Fruit fly (Drosophila melanogaster) whole organism, prepupa: ENCODE results near the gene CheA84a.

Experiments used
- Blimp-1 ChIP-seq: fragments of 200-800 bp; sonication (Bioruptor generic); optimal IDR thresholded peaks from 3 replicates; lab custom pipeline; 2017; ENCODE audit warnings: missing biosample characterization, missing genetic modification characterization, mild to moderate bottlenecking, moderate library complexity, missing genetic modification reagents
- CG11902 ChIP-seq: fragments of 200-800 bp; sonication (Bioruptor generic); optimal IDR thresholded peaks from 3 replicates; lab custom pipeline; 2016; ENCODE audit warnings: missing biosample characterization, missing genetic modification characterization
- CG15336 ChIP-seq: fragments of 200-800 bp; sonication (Bioruptor generic); IDR thresholded peaks from 2 replicates; pipeline ENCODE4 v1.3.6; 2022; ENCODE audit warnings: missing biosample characterization, missing genetic modification characterization
- CG1621 ChIP-seq: fragments of 200-800 bp; sonication (Bioruptor generic); optimal IDR thresholded peaks from 3 replicates; lab custom pipeline; 2018; ENCODE audit warnings: missing biosample characterization, mild to moderate bottlenecking, missing genetic modification characterization
- CG16779 ChIP-seq: fragments of 200-800 bp; sonication (Bioruptor generic); optimal IDR thresholded peaks from 3 replicates; lab custom pipeline; 2017; ENCODE audit warnings: missing biosample characterization, mild to moderate bottlenecking, missing genetic modification characterization
- CG3919 ChIP-seq: fragments of 200-800 bp; sonication (Bioruptor generic); optimal IDR thresholded peaks from 3 replicates; lab custom pipeline; 2016; ENCODE audit warnings: missing biosample characterization, missing genetic modification characterization
- CG4318 ChIP-seq: fragments of 200-800 bp; sonication (Bioruptor generic); optimal IDR thresholded peaks from 3 replicates; lab custom pipeline; 2017; ENCODE audit warnings: missing biosample characterization, mild to moderate bottlenecking, missing genetic modification characterization
- CG6163 ChIP-seq: fragments of 200-800 bp; sonication (Bioruptor generic); IDR thresholded peaks from 3 replicates; pipeline ENCODE4 v1.3.6; 2022; ENCODE audit warnings: missing biosample characterization, missing genetic modification characterization
- CG6276 ChIP-seq: fragments of 200-800 bp; sonication (Bioruptor generic); optimal IDR thresholded peaks from 2 replicates; lab custom pipeline; 2017; ENCODE audit warnings: missing biosample characterization, mild to moderate bottlenecking, missing genetic modification characterization
- CG6808 ChIP-seq: fragments of 200-800 bp; sonication (Bioruptor generic); optimal IDR thresholded peaks from 3 replicates; lab custom pipeline; 2017; ENCODE audit warnings: missing biosample characterization, missing genetic modification characterization, mild to moderate bottlenecking, moderate library complexity, missing genetic modification reagents
- CG7368 ChIP-seq: fragments of 200-800 bp; sonication (Bioruptor generic); optimal IDR thresholded peaks from 3 replicates; lab custom pipeline; 2016; ENCODE audit warnings: missing biosample characterization, missing genetic modification characterization
- CG8119 ChIP-seq: fragments of 200-800 bp; sonication (Bioruptor generic); IDR thresholded peaks from 3 replicates; pipeline ENCODE4 v1.3.6; 2022; ENCODE audit warnings: missing biosample characterization, missing genetic modification characterization
- Eip75B ChIP-seq: fragments of 200-800 bp; sonication (Bioruptor generic); optimal IDR thresholded peaks from 3 replicates; lab custom pipeline; 2016; ENCODE audit warnings: missing biosample characterization, missing genetic modification characterization
- Eip78C ChIP-seq: fragments of 200-800 bp; sonication (Bioruptor generic); peaks from one replicate; lab custom pipeline; 2016; ENCODE audit warnings: missing biosample characterization, missing genetic modification characterization
- Ets21C ChIP-seq: fragments of 200-800 bp; sonication (Bioruptor generic); optimal IDR thresholded peaks from 3 replicates; lab custom pipeline; 2016; ENCODE audit warnings: missing biosample characterization, missing genetic modification characterization
- Gug ChIP-seq: fragments of 200-800 bp; sonication (Bioruptor generic); IDR thresholded peaks from 2 replicates; pipeline ENCODE4 v1.3.6; 2022; ENCODE audit warnings: missing biosample characterization, missing genetic modification characterization
- Hr39 ChIP-seq: fragments of 200-800 bp; sonication (Bioruptor generic); optimal IDR thresholded peaks from 2 replicates; lab custom pipeline; 2016; ENCODE audit warnings: missing biosample characterization, missing genetic modification characterization
- Lpt ChIP-seq: fragments of 200-800 bp; sonication (Bioruptor generic); optimal IDR thresholded peaks from 3 replicates; lab custom pipeline; 2016; ENCODE audit warnings: missing biosample characterization, missing genetic modification characterization
- Met ChIP-seq: fragments of 200-800 bp; sonication (Bioruptor generic); optimal IDR thresholded peaks from 3 replicates; lab custom pipeline; 2016; ENCODE audit warnings: missing biosample characterization, missing genetic modification characterization
- OdsH ChIP-seq: fragments of 200-800 bp; sonication (Bioruptor generic); optimal IDR thresholded peaks from 3 replicates; lab custom pipeline; 2016; ENCODE audit warnings: missing biosample characterization, missing genetic modification characterization
- Sox14 ChIP-seq: fragments of 200-800 bp; sonication (Bioruptor generic); optimal IDR thresholded peaks from 3 replicates; lab custom pipeline; 2016; ENCODE audit warnings: missing biosample characterization, missing genetic modification characterization
- acj6 ChIP-seq: fragments of 200-800 bp; sonication (Bioruptor generic); optimal IDR thresholded peaks from 3 replicates; lab custom pipeline; 2016; ENCODE audit warnings: missing biosample characterization, missing genetic modification characterization
- cyc ChIP-seq: fragments of 200-800 bp; sonication (Bioruptor generic); optimal IDR thresholded peaks from 3 replicates; lab custom pipeline; 2016; ENCODE audit warnings: missing biosample characterization, missing genetic modification characterization
- dsx ChIP-seq: fragments of 200-800 bp; optimal IDR thresholded peaks from 3 replicates; lab custom pipeline; 2019; ENCODE audit warnings: missing biosample characterization, mild to moderate bottlenecking, missing genetic modification characterization, moderate library complexity; ENCODE audit not compliant: poor library complexity, severe bottlenecking
- eg ChIP-seq: fragments of 200-800 bp; sonication (Bioruptor generic); IDR thresholded peaks from 3 replicates; pipeline ENCODE4 v1.3.6; 2022; ENCODE audit warnings: missing biosample characterization, missing genetic modification characterization
- esn ChIP-seq: fragments of 200-800 bp; sonication (Bioruptor generic); optimal IDR thresholded peaks from 2 replicates; lab custom pipeline; 2016; ENCODE audit warnings: missing biosample characterization, mild to moderate bottlenecking, missing genetic modification characterization, moderate library complexity
- fd59A ChIP-seq: fragments of 200-800 bp; sonication (Bioruptor generic); optimal IDR thresholded peaks from 2 replicates; lab custom pipeline; 2017; ENCODE audit warnings: missing biosample characterization, mild to moderate bottlenecking, missing genetic modification characterization, missing genetic modification reagents
- fd85E ChIP-seq: fragments of 200-800 bp; sonication (Bioruptor generic); optimal IDR thresholded peaks from 3 replicates; lab custom pipeline; 2016; ENCODE audit warnings: missing biosample characterization, missing genetic modification characterization
- lz ChIP-seq: fragments of 200-800 bp; sonication (Bioruptor generic); optimal IDR thresholded peaks from 3 replicates; lab custom pipeline; 2016; ENCODE audit warnings: missing biosample characterization, missing genetic modification characterization
- pdm3 ChIP-seq: fragments of 200-800 bp; sonication (Bioruptor generic); optimal IDR thresholded peaks from 3 replicates; lab custom pipeline; 2016; ENCODE audit warnings: missing biosample characterization, missing genetic modification characterization
- salr ChIP-seq, 2 experiments: fragments of 200-800 bp; sonication (Bioruptor generic); optimal IDR thresholded peaks; 3 replicates each; lab custom pipeline; 2016 to 2018; ENCODE audit warnings: missing biosample characterization in 2 of 2, missing genetic modification characterization in 2 of 2, mild to moderate bottlenecking in 1 of 2
- spab ChIP-seq: fragments of 200-800 bp; sonication (Bioruptor generic); optimal IDR thresholded peaks from 2 replicates; lab custom pipeline; 2017; ENCODE audit warnings: missing biosample characterization, mild to moderate bottlenecking, missing genetic modification characterization, missing genetic modification reagents
- svp ChIP-seq: fragments of 200-800 bp; sonication (Bioruptor generic); peaks from one replicate; lab custom pipeline; 2016; ENCODE audit warnings: missing biosample characterization, missing genetic modification characterization
- vri ChIP-seq: fragments of 200-800 bp; sonication (Bioruptor generic); optimal IDR thresholded peaks from 3 replicates; lab custom pipeline; 2016; ENCODE audit warnings: missing biosample characterization, mild to moderate bottlenecking, missing genetic modification characterization

The CheA84a gene

dm6 chr3R:8204730-8205129 is at the start of gene CheA84a:
Gene CheA84a, minus strand, starts transcription at chr3R:8204830.
- TF ChIP-seq salr (GFP tag; optimal IDR thresholded peaks at IDR 0.05; lab: Kevin White, UChicago): no peak
- no peak for TF ChIP-seq Ets21C (GFP tag; lab: Kevin White, UChicago)
- TF ChIP-seq acj6 (GFP tag; lab: Kevin White, UChicago): no peak
- no peak for TF ChIP-seq pdm3 (GFP tag; lab: Kevin White, UChicago)
- no peak for TF ChIP-seq lz (GFP tag; lab: Kevin White, UChicago)
- TF ChIP-seq OdsH (GFP tag; lab: Kevin White, UChicago): no peak
- no peak for TF ChIP-seq Sox14 (GFP tag; lab: Kevin White, UChicago)
- no peak for TF ChIP-seq CG11902 (GFP tag; lab: Kevin White, UChicago)
- no peak for TF ChIP-seq Blimp-1 (GFP tag; lab: Kevin White, UChicago)
- TF ChIP-seq spab: no peak
- TF ChIP-seq eg (GFP tag; lab: Robert Waterston, UW): no peak
- no peak for TF ChIP-seq CG16779
- TF ChIP-seq cyc (GFP tag; lab: Kevin White, UChicago): no peak
- TF ChIP-seq vri (GFP tag; lab: Kevin White, UChicago): no peak
- no peak for TF ChIP-seq Lpt (GFP tag; lab: Kevin White, UChicago)
- TF ChIP-seq fd85E (GFP tag; lab: Kevin White, UChicago): no peak

- TF ChIP-seq Lpt (GFP tag; lab: Kevin White, UChicago): no peak
- no peak for TF ChIP-seq CG7368 (GFP tag; lab: Kevin White, UChicago)
- no peak for TF ChIP-seq spab
- no peak for TF ChIP-seq Hr39 (GFP tag; lab: Kevin White, UChicago)
- TF ChIP-seq fd59A: no peak
- no peak for TF ChIP-seq svp (GFP tag; lab: Kevin White, UChicago)
- no peak for TF ChIP-seq dsx (GFP tag; lab: Kevin White, UChicago)
Observed at dm6 chr3R:8254347-8254746, 49.7 kb upstream of the CheA84a start.

dm6 chr3R:8251532-8251931 is 46.9 kb upstream of the CheA84a start:
- TF ChIP-seq spab: no peak
- peak; percentile 37 for TF ChIP-seq Eip78C (GFP tag; lab: Kevin White, UChicago)
- TF ChIP-seq Blimp-1 (GFP tag; lab: Kevin White, UChicago): peak; percentile 91
- TF ChIP-seq Gug (GFP tag; lab: Robert Waterston, UW): no peak
- TF ChIP-seq esn (GFP tag; lab: Kevin White, UChicago): no peak
- TF ChIP-seq fd59A: no peak
- no peak for TF ChIP-seq CG15336
- TF ChIP-seq CG6163 (GFP tag; lab: Robert Waterston, UW): 0 out of 3 replicates have a peak, but pooled peaks have one; percentile 22

dm6 chr3R:8250166-8250733 is 45.6 kb upstream of the CheA84a start, which contains the start of gene mtg:
Gene mtg, plus strand, starts transcription at chr3R:8250497.
- TF ChIP-seq Eip78C (GFP tag; lab: Kevin White, UChicago) (peak; percentile 18), CG6276 (GFP tag; lab: Kevin White, UChicago) (no peak), CG6163 (GFP tag; lab: Robert Waterston, UW) (peak; percentile 32; the same call in 1 of the 3 replicates), CG8119 (0 out of 3 replicates have a peak, but pooled peaks have one; percentile 31), Lpt (GFP tag; lab: Kevin White, UChicago) (peak; percentile 39), Met (GFP tag; lab: Kevin White, UChicago) (no peak), esn (GFP tag; lab: Kevin White, UChicago) (no peak), CG3919 (GFP tag; lab: Kevin White, UChicago) (peak; percentile 27), CG1621 (tag; lab: Kevin White, UChicago) (no peak), CG6808 (GFP tag; lab: Kevin White, UChicago) (peak; percentile 99), Eip75B (no peak), CG4318 (no peak), CG15336 (peak; percentile 43; the same call in 1 of the 2 replicates), eg (GFP tag; lab: Robert Waterston, UW) (peak; percentile 20; the same call in 1 of the 3 replicates)
